ENCODE assay signal across 2 fruit fly cellular contexts in the genomic region with DNA sequence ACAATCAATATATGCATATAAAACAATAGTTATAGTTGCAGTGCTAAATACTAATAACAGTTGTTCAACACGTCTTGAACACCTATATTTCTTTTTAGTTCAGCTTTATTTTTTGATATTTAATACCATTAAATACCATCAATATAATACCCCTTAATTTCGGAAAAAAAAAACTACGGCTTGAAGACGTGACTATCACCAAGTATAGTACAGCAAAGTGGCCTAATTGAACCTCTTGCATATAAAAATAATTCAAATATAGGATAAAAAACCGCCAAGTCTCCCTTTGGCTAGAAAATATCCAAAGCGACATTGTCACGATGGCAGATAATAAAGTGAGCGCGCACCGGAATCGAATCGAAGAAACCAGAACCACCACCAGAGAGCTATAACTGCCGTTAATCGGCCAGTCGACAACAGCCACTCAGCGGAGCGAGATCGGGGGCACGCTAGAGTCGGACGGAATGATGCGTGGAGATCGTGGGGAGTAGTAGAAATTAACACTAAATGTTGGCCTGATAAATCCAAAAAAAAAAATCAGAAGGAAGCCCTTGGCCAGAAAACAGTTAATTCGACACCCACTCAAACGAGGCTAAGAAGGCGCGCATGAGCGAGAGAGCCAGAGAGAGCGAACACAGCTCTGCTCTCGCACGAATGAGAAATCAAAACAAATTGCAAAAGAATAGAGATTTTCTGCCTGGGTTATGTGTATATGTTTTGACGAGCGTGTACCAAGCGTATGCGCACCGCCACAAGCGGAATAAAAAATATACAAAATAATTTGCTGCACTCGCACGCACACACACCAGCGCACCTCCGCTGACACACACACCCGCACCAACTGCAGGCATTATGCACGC.
TF ChIP-seq lines count a peak whose summit lies in the region.

No protein-coding gene starts in this region.

TF ChIP-seq in whole organism, embryonic, 481 proteins besides CTCF, POLR2A, EP300 and RAD21 (continued from another document and continues in another):
- TF ChIP-seq gem (tag; optimal IDR thresholded peaks at IDR 0.05; lab: Kevin White, UChicago) (peak; percentile 58), exex (tag; optimal IDR thresholded peaks at IDR 0.05; lab: Kevin White, UChicago) (peak; percentile 5), row (GFP tag; IDR thresholded peaks at IDR 0.05; lab: Robert Waterston, UW) (peak; percentile 93), CG12659 (GFP tag; optimal IDR thresholded peaks at IDR 0.05; lab: Kevin White, UChicago) (peak; percentile 60), CG4730 (GFP tag; IDR thresholded peaks at IDR 0.05; lab: Robert Waterston, UW) (no peak), HmgZ (tag; optimal IDR thresholded peaks at IDR 0.05; lab: Kevin White, UChicago) (peak; percentile 48), CG4617 (GFP tag; optimal IDR thresholded peaks at IDR 0.05; lab: Kevin White, UChicago; ENCODE audit: borderline replicate concordance) (no peak), CG32532 (GFP tag; IDR thresholded peaks at IDR 0.05; lab: Robert Waterston, UW) (peak; percentile 46; the same call in 1 of the 2 replicates), caup (GFP tag; optimal IDR thresholded peaks at IDR 0.05; lab: Kevin White, UChicago; ENCODE audit: severe bottlenecking) (peak; percentile 32), pum (GFP tag; optimal IDR thresholded peaks at IDR 0.05; lab: Kevin White, UChicago) (no peak), her (GFP tag; optimal IDR thresholded peaks at IDR 0.05; lab: Kevin White, UChicago) (peak; percentile 42), CG18262 (tag; optimal IDR thresholded peaks at IDR 0.05; lab: Kevin White, UChicago) (peak; percentile 67), BtbVII (GFP tag; optimal IDR thresholded peaks at IDR 0.05; lab: Kevin White, UChicago) (peak; percentile 37), ham (GFP tag; IDR thresholded peaks at IDR 0.05; lab: Robert Waterston, UW) (no peak), CG12104 (GFP tag; optimal IDR thresholded peaks at IDR 0.05; lab: Kevin White, UChicago) (peak; percentile 41), Aef1 (GFP tag; IDR thresholded peaks at IDR 0.05; lab: Robert Waterston, UW) (no peak), CG13296 (GFP tag; optimal IDR thresholded peaks at IDR 0.05; lab: Kevin White, UChicago) (peak; percentile 27), CG33557 (GFP tag; optimal IDR thresholded peaks at IDR 0.05; lab: Kevin White, UChicago) (peak; percentile 41), PHDP (tag; optimal IDR thresholded peaks at IDR 0.05; lab: Kevin White, UChicago) (peak; percentile 10), Hr3 (GFP tag; optimal IDR thresholded peaks at IDR 0.05; lab: Kevin White, UChicago) (peak; percentile 37), Dek (tag; optimal IDR thresholded peaks at IDR 0.05; lab: Kevin White, UChicago) (peak; percentile 67), emc (GFP tag; optimal IDR thresholded peaks at IDR 0.05; lab: Kevin White, UChicago) (no peak), stc (GFP tag; IDR thresholded peaks at IDR 0.05; lab: Robert Waterston, UW) (peak; percentile 25; the same call in 1 of the 2 replicates), ftz-f1 (GFP tag; optimal IDR thresholded peaks at IDR 0.05; lab: Kevin White, UChicago) (peak; percentile 80), Lhr (GFP tag; optimal IDR thresholded peaks at IDR 0.05; lab: Kevin White, UChicago) (no peak), CG8089 (GFP tag; optimal IDR thresholded peaks at IDR 0.05; lab: Kevin White, UChicago) (peak; percentile 18), CG1602 (GFP tag; optimal IDR thresholded peaks at IDR 0.05; lab: Kevin White, UChicago) (no peak), D19A (tag; optimal IDR thresholded peaks at IDR 0.05; lab: Kevin White, UChicago) (peak; percentile 40), cato (GFP tag; optimal IDR thresholded peaks at IDR 0.05; lab: Kevin White, UChicago; ENCODE audit: borderline replicate concordance) (no peak), nom (GFP tag; optimal IDR thresholded peaks at IDR 0.05; lab: Kevin White, UChicago) (peak; percentile 40), sug (tag; optimal IDR thresholded peaks at IDR 0.05; lab: Kevin White, UChicago) (peak; percentile 73), CG7372 (GFP tag; IDR thresholded peaks at IDR 0.05; lab: Robert Waterston, UW) (no peak), CG9817 (tag; optimal IDR thresholded peaks at IDR 0.05; lab: Kevin White, UChicago) (no peak), NfI (GFP tag; optimal IDR thresholded peaks at IDR 0.05; lab: Kevin White, UChicago) (peak; percentile 24), CG12155 (GFP tag; optimal IDR thresholded peaks at IDR 0.05; lab: Kevin White, UChicago) (peak; percentile 21), CG2202 (tag; optimal IDR thresholded peaks at IDR 0.05; lab: Kevin White, UChicago) (no peak), Dbx (GFP tag; IDR thresholded peaks at IDR 0.05; lab: Robert Waterston, UW) (peak; percentile 69; the same call in 2 of the 3 replicates), CG3995 (GFP tag; optimal IDR thresholded peaks at IDR 0.05; lab: Kevin White, UChicago) (peak; percentile 21), CG17359 (tag; optimal IDR thresholded peaks at IDR 0.05; lab: Kevin White, UChicago) (peak; percentile 16), Ravus (GFP tag; IDR thresholded peaks at IDR 0.05; lab: Robert Waterston, UW) (no peak), CoRest (tag; optimal IDR thresholded peaks at IDR 0.05; lab: Kevin White, UChicago) (peak; percentile 63), bcd (GFP tag; optimal IDR thresholded peaks at IDR 0.05; lab: Kevin White, UChicago) (peak; percentile 24), NFAT (GFP tag; IDR thresholded peaks at IDR 0.05; lab: Robert Waterston, UW) (0 out of 2 replicates have a peak, but pooled peaks have one; percentile 36), Kr (GFP tag; optimal IDR thresholded peaks at IDR 0.05; lab: Kevin White, UChicago) (no peak), Gug (GFP tag; IDR thresholded peaks at IDR 0.05; lab: Robert Waterston, UW) (0 out of 4 replicates have a peak, but pooled peaks have one; percentile 39), gsb-n (tag; optimal IDR thresholded peaks at IDR 0.05; lab: Kevin White, UChicago) (no peak), z (GFP tag; IDR thresholded peaks at IDR 0.05; lab: Robert Waterston, UW) (peak; percentile 67; the same call in 2 of the 3 replicates), ci (GFP tag; IDR thresholded peaks at IDR 0.05; lab: Robert Waterston, UW) (peak; percentile 35; the same call in 1 of the 3 replicates), lola (GFP tag; optimal IDR thresholded peaks at IDR 0.05; lab: Kevin White, UChicago) (peak in 1 of 3 experiments; percentile 57), Drgx (GFP tag; IDR thresholded peaks at IDR 0.05; lab: Robert Waterston, UW) (peak; percentile 46; the same call in 1 of the 2 replicates), esg (GFP tag; conservative IDR thresholded peaks at IDR 0.05; lab: Robert Waterston, UW) (no peak), CG2678 (tag; optimal IDR thresholded peaks at IDR 0.05; lab: Kevin White, UChicago) (peak; percentile 68), tup (GFP tag; optimal IDR thresholded peaks at IDR 0.05; lab: Kevin White, UChicago) (no peak), B-H1 (GFP tag; IDR thresholded peaks at IDR 0.05; lab: Robert Waterston, UW) (no peak; the same call in 2 of the 3 replicates), fd102C (GFP tag; optimal IDR thresholded peaks at IDR 0.05; lab: Kevin White, UChicago) (peak; percentile 7), Atf3 (GFP tag; optimal IDR thresholded peaks at IDR 0.05; lab: Kevin White, UChicago) (no peak), YL-1 (GFP tag; optimal IDR thresholded peaks at IDR 0.05; lab: Kevin White, UChicago) (peak; percentile 9), CG9215 (GFP tag; IDR thresholded peaks at IDR 0.05; lab: Robert Waterston, UW) (no peak), mirr (GFP tag; optimal IDR thresholded peaks at IDR 0.05; lab: Kevin White, UChicago) (peak; percentile 75)

TF ChIP-seq in whole organism, prepupa, 60 proteins besides CTCF, POLR2A, EP300 and RAD21 (continued from another document):
- TF ChIP-seq lz (GFP tag; optimal IDR thresholded peaks at IDR 0.05; lab: Kevin White, UChicago) (peak; percentile 27), CG32006 (GFP tag; optimal IDR thresholded peaks at IDR 0.05; lab: Kevin White, UChicago) (peak; percentile 68), net (GFP tag; optimal IDR thresholded peaks at IDR 0.05; lab: Kevin White, UChicago) (peak; percentile 38), dsx (GFP tag; optimal IDR thresholded peaks at IDR 0.05; lab: Kevin White, UChicago; ENCODE audit: poor library complexity, severe bottlenecking) (peak; percentile 11), vri (GFP tag; optimal IDR thresholded peaks at IDR 0.05; lab: Kevin White, UChicago) (peak; percentile 41), CG8632 (GFP tag; optimal IDR thresholded peaks at IDR 0.05; lab: Kevin White, UChicago) (peak; percentile 30), CG34406 (GFP tag; optimal IDR thresholded peaks at IDR 0.05; lab: Kevin White, UChicago) (peak; percentile 32), CG7368 (GFP tag; optimal IDR thresholded peaks at IDR 0.05; lab: Kevin White, UChicago) (no peak), salr (GFP tag; optimal IDR thresholded peaks at IDR 0.05; lab: Kevin White, UChicago) (peak in 1 of 2 experiments; percentile 54), CG10631 (GFP tag; optimal IDR thresholded peaks at IDR 0.05; lab: Kevin White, UChicago) (no peak), CG6808 (GFP tag; optimal IDR thresholded peaks at IDR 0.05; lab: Kevin White, UChicago) (peak; percentile 57), Blimp-1 (GFP tag; optimal IDR thresholded peaks at IDR 0.05; lab: Kevin White, UChicago) (peak; percentile 44), CG6163 (GFP tag; IDR thresholded peaks at IDR 0.05; lab: Robert Waterston, UW) (peak; percentile 12; the same call in 2 of the 3 replicates)
